Worm (Caenorhabditis elegans) whole organism, L3 larva: Measurements from ENCODE around the gene cutl-16.

Experiments used
- R02D3.7 ChIP-seq: fragments of 150-350 bp; optimal IDR thresholded peaks from 2 replicates; lab custom pipeline; 2014; ENCODE audit warnings: missing biosample characterization, missing genetic modification characterization
- ZK546.5 ChIP-seq: sonication (generic microtip); optimal IDR thresholded peaks from 2 replicates; lab custom pipeline; 2017; ENCODE audit warnings: missing biosample characterization, missing genetic modification characterization
- ama-1 ChIP-seq: fragments of 150-350 bp; optimal IDR thresholded peaks from 2 replicates; lab custom pipeline; 2018
- egl-27 ChIP-seq: sonication (generic microtip); optimal IDR thresholded peaks from 4 replicates; lab custom pipeline; 2017; ENCODE audit warnings: missing biosample characterization, missing genetic modification reagents, missing genetic modification characterization
- elt-1 ChIP-seq: fragments of 150-350 bp; optimal IDR thresholded peaks from 2 replicates; lab custom pipeline; 2014; ENCODE audit warnings: missing biosample characterization, missing genetic modification characterization
- fkh-10 ChIP-seq: sonication (generic microtip); optimal IDR thresholded peaks from 2 replicates; lab custom pipeline; 2017; ENCODE audit warnings: missing biosample characterization, missing genetic modification reagents, missing genetic modification characterization
- fos-1 ChIP-seq: fragments of 150-350 bp; optimal IDR thresholded peaks from 2 replicates; lab custom pipeline; 2014; ENCODE audit warnings: missing biosample characterization, missing genetic modification characterization
- nhr-11 ChIP-seq: fragments of 150-350 bp; optimal IDR thresholded peaks from 2 replicates; lab custom pipeline; 2014; ENCODE audit warnings: missing biosample characterization, missing genetic modification characterization
- nhr-12 ChIP-seq: fragments of 150-350 bp; optimal IDR thresholded peaks from 2 replicates; lab custom pipeline; 2014; ENCODE audit warnings: missing biosample characterization, missing genetic modification characterization
- nhr-76 ChIP-seq: fragments of 150-350 bp; sonication (generic microtip); optimal IDR thresholded peaks from 5 replicates; lab custom pipeline; 2014; ENCODE audit warnings: missing biosample characterization, missing genetic modification characterization
- sea-2 ChIP-seq: fragments of 150-350 bp; sonication (generic microtip); optimal IDR thresholded peaks from 4 replicates; lab custom pipeline; 2014; ENCODE audit warnings: missing biosample characterization, missing genetic modification reagents, missing genetic modification characterization
- unc-62 ChIP-seq: fragments of 150-350 bp; sonication (generic microtip); optimal IDR thresholded peaks from 4 replicates; lab custom pipeline; 2014; ENCODE audit warnings: missing biosample characterization, missing genetic modification reagents, missing genetic modification characterization

- TF ChIP-seq unc-62 (GFP tag; lab: Kevin White, UChicago) = no peak
- TF ChIP-seq nhr-11 (tag; lab: Kevin White, UChicago) = no peak
- no peak for TF ChIP-seq egl-27 (tag; lab: Kevin White, UChicago)
- no peak for TF ChIP-seq fos-1
- TF ChIP-seq nhr-12 (tag; lab: Kevin White, UChicago) = no peak
- no peak for TF ChIP-seq nhr-76 (tag; lab: Kevin White, UChicago)
- TF ChIP-seq fkh-10 (GFP tag; lab: Kevin White, UChicago) = no peak
- TF ChIP-seq elt-1 (tag; lab: Kevin White, UChicago) = no peak
- no peak for TF ChIP-seq ama-1 (lab: Kevin White, UChicago)
- TF ChIP-seq ZK546.5 (tag; lab: Kevin White, UChicago) = no peak
- no peak for TF ChIP-seq R02D3.7 (tag; lab: Kevin White, UChicago)
- no peak for TF ChIP-seq sea-2 (GFP tag; lab: Kevin White, UChicago)
Measured at ce11 chrII:6401649-6402048, 39.6 kb upstream of the cutl-16 start, which contains the start of gene btb-2.
